Worm (Caenorhabditis elegans): ENCODE measurements around the gene srd-11.

- TF ChIP-seq pat-9 (tag; optimal IDR thresholded peaks at IDR 0.05) (no peak), nhr-11 (tag; optimal IDR thresholded peaks at IDR 0.05) (no peak), ceh-31 (tag; optimal IDR thresholded peaks at IDR 0.05) (no peak), sox-4 (tag; optimal IDR thresholded peaks at IDR 0.05) (no peak), lin-11 (tag; optimal IDR thresholded peaks at IDR 0.05) (no peak), hlh-13 (GFP tag; optimal IDR thresholded peaks at IDR 0.05) (no peak), syd-9 (tag; optimal IDR thresholded peaks at IDR 0.05) (no peak), che-1 (tag; optimal IDR thresholded peaks at IDR 0.05) (no peak), ceh-30 (tag; optimal IDR thresholded peaks at IDR 0.05) (no peak)
Measured at ce11 chrV:13577463-13577862, 42.2 kb downstream of the srd-11 start.
